Worm (Caenorhabditis elegans): ENCODE measurements around the gene C17C3.3.

- TF ChIP-seq flt-1 (GFP tag; IDR thresholded peaks at IDR 0.05), result no peak
- TF ChIP-seq sea-1 (GFP tag; conservative IDR thresholded peaks at IDR 0.05), result no peak
- TF ChIP-seq scrt-1 (GFP tag; IDR thresholded peaks at IDR 0.05), result no peak
- no peak for TF ChIP-seq ama-1 (optimal IDR thresholded peaks at IDR 0.05)
- no peak for TF ChIP-seq hmg-4 (GFP tag; optimal IDR thresholded peaks at IDR 0.05)
- no peak for TF ChIP-seq hmbx-1 (tag; optimal IDR thresholded peaks at IDR 0.05)
- no peak for TF ChIP-seq tbx-37 (GFP tag; conservative IDR thresholded peaks at IDR 0.05)
- TF ChIP-seq ceh-36 (tag; optimal IDR thresholded peaks at IDR 0.05), result no peak
- no peak for TF ChIP-seq ceh-13 (GFP tag; optimal IDR thresholded peaks at IDR 0.05)
- TF ChIP-seq F13C5.2 (tag; optimal IDR thresholded peaks at IDR 0.05), result no peak
Observed at ce11 chrII:5522637-5523036, 38.9 kb upstream of the C17C3.3 start, which contains the start of gene ZK177.11.

Data from whole organism, early embryonic.